Worm (Caenorhabditis elegans): ENCODE results near the gene R07H5.11.
A peak's percentile ranks its signal among the peaks of the same experiment; 100 is the strongest.
"Not testable (repeated sequence)": the region's sequence is repeated elsewhere in the genome, so short reads cannot be mapped to it uniquely, and the experiment has no call there.

R07H5.11 gene

ce11 chrIV:11202389-11202788 lies at the start of gene R07H5.11:
Gene R07H5.11, plus strand, starts transcription at chrIV:11202768.
- TF ChIP-seq pros-1 (tag; optimal IDR thresholded peaks at IDR 0.05); che-1 (tag; optimal IDR thresholded peaks at IDR 0.05); unc-55 (GFP tag; optimal IDR thresholded peaks at IDR 0.05): not testable (repeated sequence)

ce11 chrIV:11154425-11155114 lies 48.0 kb upstream of the R07H5.11 start, which contains the start of gene C08F8.3:
Gene C08F8.3, plus strand, starts transcription at chrIV:11155044.
- peak; percentile 37 for TF ChIP-seq nfya-1 (tag; optimal IDR thresholded peaks at IDR 0.05)

- TF ChIP-seq ceh-34 (tag; optimal IDR thresholded peaks at IDR 0.05) (no peak), syd-9 (tag; optimal IDR thresholded peaks at IDR 0.05) (no peak), ztf-16 (tag; optimal IDR thresholded peaks at IDR 0.05) (no peak), ceh-2 (tag; optimal IDR thresholded peaks at IDR 0.05) (no peak), hlh-30 (tag; optimal IDR thresholded peaks at IDR 0.05; ENCODE audit: insufficient read depth) (no peak), gmeb-2 (tag; optimal IDR thresholded peaks at IDR 0.05) (no peak), pha-4 (tag; optimal IDR thresholded peaks at IDR 0.05) (no peak), elt-2 (tag; optimal IDR thresholded peaks at IDR 0.05) (no peak), ceh-24 (tag; optimal IDR thresholded peaks at IDR 0.05) (no peak), sox-2 (GFP tag; IDR thresholded peaks at IDR 0.05) (no peak), dve-1 (tag; optimal IDR thresholded peaks at IDR 0.05) (no peak), odd-2 (tag; optimal IDR thresholded peaks at IDR 0.05) (no peak), T23F11.4 (GFP tag; optimal IDR thresholded peaks at IDR 0.05) (no peak), dmd-4 (tag; optimal IDR thresholded peaks at IDR 0.05; ENCODE audit: borderline replicate concordance) (no peak), elt-4 (tag; optimal IDR thresholded peaks at IDR 0.05) (no peak), che-1 (tag; optimal IDR thresholded peaks at IDR 0.05) (no peak)
These were observed 46.0 kb upstream of the R07H5.11 start for ce11 chrIV:11156526-11156925.

ce11 chrIV:11159886-11160285 lies 42.7 kb upstream of the R07H5.11 start, which contains the start of gene mboa-4:
Gene mboa-4, minus strand, starts transcription at chrIV:11159986.
- TF ChIP-seq nhr-232 (tag; optimal IDR thresholded peaks at IDR 0.05) (no peak), syd-9 (tag; optimal IDR thresholded peaks at IDR 0.05) (no peak), sox-4 (tag; optimal IDR thresholded peaks at IDR 0.05) (no peak), nhr-11 (tag; optimal IDR thresholded peaks at IDR 0.05) (no peak), ceh-24 (tag; optimal IDR thresholded peaks at IDR 0.05) (no peak), npax-4 (tag; optimal IDR thresholded peaks at IDR 0.05) (no peak), ceh-19 (GFP tag; optimal IDR thresholded peaks at IDR 0.05) (no peak)

- TF ChIP-seq madf-2 (tag; optimal IDR thresholded peaks at IDR 0.05) (no peak), nhr-11 (tag; optimal IDR thresholded peaks at IDR 0.05) (no peak), pha-2 (tag; optimal IDR thresholded peaks at IDR 0.05) (no peak), K09A11.1 (tag; optimal IDR thresholded peaks at IDR 0.05; ENCODE audit: insufficient read depth) (no peak), ceh-22 (tag; optimal IDR thresholded peaks at IDR 0.05) (no peak), unc-3 (GFP tag; conservative IDR thresholded peaks at IDR 0.05) (no peak), unc-3 (tag; optimal IDR thresholded peaks at IDR 0.05) (no peak), lim-6 (tag; optimal IDR thresholded peaks at IDR 0.05) (no peak), ahr-1 (tag; optimal IDR thresholded peaks at IDR 0.05) (no peak), gmeb-2 (tag; optimal IDR thresholded peaks at IDR 0.05) (no peak), elt-4 (tag; optimal IDR thresholded peaks at IDR 0.05) (no peak), ceh-31 (tag; optimal IDR thresholded peaks at IDR 0.05) (no peak), T23F11.4 (GFP tag; optimal IDR thresholded peaks at IDR 0.05) (no peak)
These were observed 41.9 kb upstream of the R07H5.11 start, which contains the start of gene C08F8.15 for ce11 chrIV:11160707-11161106. Gene C08F8.15, minus strand, starts transcription at chrIV:11160807.

Measured in whole organism, late embryonic.